Fruit fly (Drosophila melanogaster) whole organism, embryonic: Measurements from ENCODE around the gene Vps37B.

Experiments used
- Atf6 ChIP-seq: fragments of 200-800 bp; sonication (Bioruptor generic); IDR thresholded peaks from 2 replicates; pipeline ENCODE4 v1.3.6; 2022; ENCODE audit warnings: missing biosample characterization, missing genetic modification characterization
- BEAF-32 ChIP-seq: fragments of 200-800 bp; sonication (Bioruptor generic); optimal IDR thresholded peaks from 3 replicates; lab custom pipeline; 2017; ENCODE audit warnings: missing biosample characterization, missing genetic modification characterization, mild to moderate bottlenecking, moderate library complexity, missing genetic modification reagents
- Bgb ChIP-seq: fragments of 200-800 bp; sonication (Bioruptor generic); IDR thresholded peaks from 2 replicates; pipeline ENCODE4 v1.3.6; 2022; ENCODE audit warnings: missing biosample characterization, missing genetic modification characterization; ENCODE audit not compliant: partially characterized antibody
- CG11247 ChIP-seq: fragments of 200-800 bp; sonication (Bioruptor generic); IDR thresholded peaks from 2 replicates; pipeline ENCODE4 v1.3.6; 2022; ENCODE audit warnings: missing biosample characterization, missing genetic modification characterization
- CG13287 ChIP-seq: fragments of 200-800 bp; sonication (Bioruptor generic); IDR thresholded peaks from 2 replicates; pipeline ENCODE4 v1.3.6; 2022; ENCODE audit warnings: missing biosample characterization, missing genetic modification characterization; ENCODE audit not compliant: partially characterized antibody
- CG14860 ChIP-seq: fragments of 200-800 bp; sonication (Bioruptor generic); IDR thresholded peaks from 3 replicates; pipeline ENCODE4 v1.3.6; 2022; ENCODE audit warnings: missing biosample characterization, missing genetic modification characterization; ENCODE audit not compliant: partially characterized antibody
- CG15514 ChIP-seq: fragments of 200-800 bp; sonication (Bioruptor generic); optimal IDR thresholded peaks from 3 replicates; lab custom pipeline; 2017; ENCODE audit warnings: missing biosample characterization, missing genetic modification characterization, mild to moderate bottlenecking, moderate library complexity, missing genetic modification reagents
- CG1603 ChIP-seq: fragments of 200-800 bp; sonication (Bioruptor generic); optimal IDR thresholded peaks from 2 replicates; lab custom pipeline; 2019; ENCODE audit warnings: missing biosample characterization, mild to moderate bottlenecking, missing genetic modification characterization, moderate library complexity
- CG16813 ChIP-seq: fragments of 200-800 bp; sonication (Bioruptor generic); IDR thresholded peaks from 3 replicates; pipeline ENCODE4 v1.3.6; 2022; ENCODE audit warnings: missing biosample characterization, missing genetic modification characterization; ENCODE audit not compliant: partially characterized antibody
- CG17186 ChIP-seq: fragments of 200-800 bp; sonication (Bioruptor generic); optimal IDR thresholded peaks from 3 replicates; lab custom pipeline; 2017; ENCODE audit warnings: missing biosample characterization, missing genetic modification reagents, missing genetic modification characterization
- CG2889 ChIP-seq: fragments of 200-800 bp; sonication (Bioruptor generic); IDR thresholded peaks from 3 replicates; pipeline ENCODE4 v1.3.6; 2022; ENCODE audit warnings: missing biosample characterization, missing genetic modification characterization
- CG34224 ChIP-seq: fragments of 200-800 bp; sonication (Bioruptor generic); IDR thresholded peaks from 3 replicates; pipeline ENCODE4 v1.3.6; 2022; ENCODE audit warnings: missing biosample characterization, missing genetic modification characterization; ENCODE audit not compliant: partially characterized antibody
- CG3995 ChIP-seq: fragments of 200-800 bp; sonication (Bioruptor generic); optimal IDR thresholded peaks from 3 replicates; lab custom pipeline; 2016; ENCODE audit warnings: missing biosample characterization, missing genetic modification characterization
- CG4854 ChIP-seq: fragments of 200-800 bp; sonication (Bioruptor generic); optimal IDR thresholded peaks from 2 replicates; lab custom pipeline; 2016; ENCODE audit warnings: missing biosample characterization, missing genetic modification characterization, inconsistent platforms
- CG6791 ChIP-seq: fragments of 200-800 bp; sonication (Bioruptor generic); IDR thresholded peaks from 3 replicates; pipeline ENCODE4 v1.3.6; 2022; ENCODE audit warnings: missing biosample characterization, missing genetic modification characterization; ENCODE audit not compliant: partially characterized antibody
- CG8089 ChIP-seq: fragments of 200-800 bp; sonication (Bioruptor generic); optimal IDR thresholded peaks from 3 replicates; lab custom pipeline; 2016; ENCODE audit warnings: missing biosample characterization, missing genetic modification characterization
- CG8924 ChIP-seq: fragments of 200-800 bp; optimal IDR thresholded peaks from 3 replicates; lab custom pipeline; 2019; ENCODE audit warnings: missing biosample characterization, mild to moderate bottlenecking, missing genetic modification characterization, moderate library complexity
- CG9797 ChIP-seq: fragments of 200-800 bp; sonication (Bioruptor generic); optimal IDR thresholded peaks from 3 replicates; lab custom pipeline; 2018; ENCODE audit warnings: missing biosample characterization, mild to moderate bottlenecking, missing genetic modification characterization
- Doc3 ChIP-seq: fragments of 200-800 bp; sonication (Bioruptor generic); IDR thresholded peaks from 3 replicates; pipeline ENCODE4 v1.3.6; 2022; ENCODE audit warnings: missing biosample characterization, missing genetic modification characterization; ENCODE audit not compliant: partially characterized antibody
- Dp ChIP-seq: fragments of 200-800 bp; sonication (Bioruptor generic); optimal IDR thresholded peaks from 2 replicates; lab custom pipeline; 2018; ENCODE audit warnings: missing biosample characterization, mild to moderate bottlenecking, missing genetic modification characterization, moderate library complexity
- E2f2 ChIP-seq: fragments of 200-800 bp; sonication (Bioruptor generic); IDR thresholded peaks from 2 replicates; pipeline ENCODE4 v1.3.6; 2022; ENCODE audit warnings: missing biosample characterization, missing genetic modification characterization
- HLH3B ChIP-seq: fragments of 200-800 bp; sonication (Bioruptor generic); IDR thresholded peaks from 2 replicates; pipeline ENCODE4 v1.3.6; 2022; ENCODE audit warnings: missing biosample characterization, missing genetic modification characterization
- HmgZ ChIP-seq: fragments of 200-800 bp; sonication (Bioruptor generic); optimal IDR thresholded peaks from 2 replicates; lab custom pipeline; 2018; ENCODE audit warnings: missing biosample characterization, mild to moderate bottlenecking, missing genetic modification characterization
- MBD-R2 ChIP-seq: fragments of 200-800 bp; sonication (Bioruptor generic); IDR thresholded peaks from 2 replicates; pipeline ENCODE4 v1.3.6; 2022; ENCODE audit warnings: missing biosample characterization, missing genetic modification characterization
- MESR4 ChIP-seq: fragments of 200-800 bp; sonication (Bioruptor generic); optimal IDR thresholded peaks from 2 replicates; lab custom pipeline; 2018; ENCODE audit warnings: missing biosample characterization, mild to moderate bottlenecking, missing genetic modification characterization, moderate library complexity
- Opbp ChIP-seq: fragments of 200-800 bp; sonication (Bioruptor generic); IDR thresholded peaks from 3 replicates; pipeline ENCODE4 v1.3.6; 2022; ENCODE audit warnings: missing biosample characterization, missing genetic modification characterization; ENCODE audit not compliant: partially characterized antibody
- Scr ChIP-seq: fragments of 200-800 bp; sonication (Bioruptor generic); IDR thresholded peaks from 2 replicates; pipeline ENCODE4 v1.3.6; 2022; ENCODE audit warnings: missing biosample characterization, missing genetic modification characterization; ENCODE audit not compliant: partially characterized antibody
- Sry-δ ChIP-seq: fragments of 200-800 bp; sonication (Bioruptor generic); optimal IDR thresholded peaks from 2 replicates; lab custom pipeline; 2016; ENCODE audit warnings: missing biosample characterization, missing genetic modification characterization
- amos ChIP-seq: fragments of 200-800 bp; sonication (Bioruptor generic); IDR thresholded peaks from 2 replicates; pipeline ENCODE4 v1.3.6; 2022; ENCODE audit warnings: missing biosample characterization, missing genetic modification characterization; ENCODE audit not compliant: partially characterized antibody
- bbx ChIP-seq: fragments of 200-800 bp; sonication (Bioruptor generic); IDR thresholded peaks from 2 replicates; pipeline ENCODE4 v1.3.6; 2022; ENCODE audit warnings: missing biosample characterization, missing genetic modification characterization; ENCODE audit not compliant: partially characterized antibody
- bigmax ChIP-seq: fragments of 200-800 bp; sonication (Bioruptor generic); optimal IDR thresholded peaks from 2 replicates; lab custom pipeline; 2018; ENCODE audit warnings: missing biosample characterization, mild to moderate bottlenecking, missing genetic modification characterization
- chinmo ChIP-seq: fragments of 200-800 bp; sonication (Bioruptor generic); IDR thresholded peaks from 4 replicates; pipeline ENCODE4 v1.3.6; 2022; ENCODE audit warnings: missing biosample characterization, missing genetic modification characterization; ENCODE audit not compliant: partially characterized antibody
- disco-r ChIP-seq: fragments of 200-800 bp; sonication (Bioruptor generic); optimal IDR thresholded peaks from 2 replicates; lab custom pipeline; 2016; ENCODE audit warnings: missing biosample characterization, missing genetic modification characterization
- ems ChIP-seq: fragments of 200-800 bp; sonication (Bioruptor generic); optimal IDR thresholded peaks from 3 replicates; lab custom pipeline; 2016; ENCODE audit warnings: missing biosample characterization, missing genetic modification characterization
- gfzf ChIP-seq: fragments of 200-800 bp; sonication (Bioruptor generic); optimal IDR thresholded peaks from 2 replicates; lab custom pipeline; 2016; ENCODE audit warnings: missing biosample characterization, mild to moderate bottlenecking, missing genetic modification characterization, moderate library complexity
- grn ChIP-seq: fragments of 200-800 bp; sonication (Bioruptor generic); optimal IDR thresholded peaks from 3 replicates; lab custom pipeline; 2017; ENCODE audit warnings: missing biosample characterization, missing genetic modification characterization
- kni ChIP-seq: fragments of 200-800 bp; sonication (Bioruptor generic); optimal IDR thresholded peaks from 3 replicates; lab custom pipeline; 2017; ENCODE audit warnings: mild to moderate bottlenecking, missing biosample characterization, missing genetic modification reagents, missing genetic modification characterization
- odd ChIP-seq: fragments of 200-800 bp; sonication (Bioruptor generic); optimal IDR thresholded peaks from 2 replicates; lab custom pipeline; 2017; ENCODE audit warnings: missing biosample characterization, mild to moderate bottlenecking, missing genetic modification characterization
- pan ChIP-seq, 4 experiments: fragments of >200 bp in 3 of 4; fragments of 200-800 bp in 1 of 4; sonication (Bioruptor generic) in 1 of 4; optimal IDR thresholded peaks in 3 of 4; IDR thresholded peaks in 1 of 4; 2 replicates each; pipeline versions ENCODE4 v1.3.6 to Lab custom; 2017 to 2022; ENCODE audit warnings: missing biosample characterization in 2 of 4, missing genetic modification characterization in 2 of 4, mixed read lengths in 1 of 4
- phol ChIP-seq: fragments of 200-800 bp; sonication (Bioruptor generic); optimal IDR thresholded peaks from 3 replicates; lab custom pipeline; 2018; ENCODE audit warnings: missing biosample characterization, mild to moderate bottlenecking, missing genetic modification characterization, moderate library complexity
- pzg ChIP-seq: fragments of 200-800 bp; sonication (Bioruptor generic); optimal IDR thresholded peaks from 3 replicates; lab custom pipeline; 2018; ENCODE audit warnings: missing biosample characterization, mild to moderate bottlenecking, missing genetic modification characterization, moderate library complexity
- sna ChIP-seq: fragments of 200-800 bp; sonication (Bioruptor generic); IDR thresholded peaks from 2 replicates; pipeline ENCODE4 v1.3.6; 2022; ENCODE audit warnings: missing biosample characterization, missing genetic modification characterization; ENCODE audit not compliant: partially characterized antibody
- stwl ChIP-seq: fragments of 200-800 bp; sonication (Bioruptor generic); optimal IDR thresholded peaks from 3 replicates; lab custom pipeline; 2018; ENCODE audit warnings: missing biosample characterization, mild to moderate bottlenecking, missing genetic modification characterization, moderate library complexity
- trem ChIP-seq: fragments of 200-800 bp; optimal IDR thresholded peaks from 3 replicates; lab custom pipeline; 2019; ENCODE audit warnings: missing biosample characterization, mild to moderate bottlenecking, missing genetic modification characterization, moderate library complexity
- unc-4 ChIP-seq: fragments of 200-800 bp; sonication (Bioruptor generic); IDR thresholded peaks from 2 replicates; pipeline ENCODE4 v1.3.6; 2022; ENCODE audit warnings: missing biosample characterization, missing genetic modification characterization; ENCODE audit not compliant: partially characterized antibody
- vvl ChIP-seq: fragments of 200-800 bp; sonication (Bioruptor generic); IDR thresholded peaks from 2 replicates; pipeline ENCODE4 v1.3.6; 2022; ENCODE audit warnings: missing biosample characterization, missing genetic modification characterization

Gene Vps37B

DNA sequence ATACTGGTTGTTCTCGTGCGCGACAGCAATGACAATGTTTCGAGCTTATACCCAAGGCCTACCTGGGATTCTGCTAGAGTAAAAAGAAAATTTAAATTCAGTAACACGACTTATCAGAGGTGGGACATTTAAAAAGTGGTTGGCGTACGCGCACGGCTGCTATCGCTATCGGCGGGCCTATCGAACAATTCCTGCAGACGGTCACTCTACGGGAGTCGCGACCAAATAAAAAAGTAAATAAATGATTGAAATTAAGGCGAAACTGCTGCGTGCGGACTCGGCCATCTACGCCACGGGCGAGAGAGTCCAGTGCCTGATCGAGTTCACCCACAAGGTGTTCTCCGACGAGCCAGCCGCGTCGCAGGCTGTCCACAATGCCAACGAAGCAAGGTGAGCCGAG is 6.5 kb upstream of the Vps37B start, which contains the start of the genes Prosbeta2R2 and CG1116 (continued):
- TF ChIP-seq Scr (GFP tag; lab: Robert Waterston, UW) (peak; percentile 48), HLH3B (no peak), CG15514 (GFP tag; lab: Kevin White, UChicago) (peak; percentile 42), CG14860 (GFP tag; lab: Robert Waterston, UW) (peak; percentile 28; the same call in 1 of the 3 replicates), bigmax (GFP tag; lab: Kevin White, UChicago) (no peak), CG2889 (GFP tag; lab: Robert Waterston, UW) (no peak), chinmo (GFP tag; lab: Robert Waterston, UW) (peak; percentile 66; the same call in 1 of the 4 replicates), MESR4 (peak; percentile 78), pzg (GFP tag; lab: Kevin White, UChicago) (peak; percentile 71), CG13287 (GFP tag; lab: Robert Waterston, UW) (peak; percentile 77), CG8089 (no peak), HmgZ (tag; lab: Kevin White, UChicago) (peak; percentile 1), grn (no peak), sna (GFP tag; lab: Robert Waterston, UW) (peak; percentile 48), CG34224 (peak; percentile 58), stwl (tag; lab: Kevin White, UChicago) (peak; percentile 3), CG4854 (no peak), CG11247 (GFP tag; lab: Robert Waterston, UW) (no peak), Sry-δ (GFP tag; lab: Kevin White, UChicago) (peak; percentile 80), trem (tag; lab: Kevin White, UChicago) (peak; percentile 11), vvl (GFP tag; lab: Robert Waterston, UW) (0 out of 2 replicates have a peak, but pooled peaks have one; percentile 12), disco-r (GFP tag; lab: Kevin White, UChicago) (no peak), kni (GFP tag; lab: Kevin White, UChicago) (no peak), Dp (GFP tag; lab: Kevin White, UChicago) (peak; percentile 95), Bgb (GFP tag; lab: Robert Waterston, UW) (peak; percentile 36; the same call in 1 of the 2 replicates), CG8924 (tag; lab: Kevin White, UChicago) (no peak), odd (GFP tag; lab: Kevin White, UChicago) (no peak), unc-4 (GFP tag; lab: Robert Waterston, UW) (peak; percentile 57), CG3995 (GFP tag; lab: Kevin White, UChicago) (peak; percentile 4), amos (GFP tag; lab: Robert Waterston, UW) (peak; percentile 60), phol (tag; lab: Kevin White, UChicago) (peak; percentile 0), CG16813 (GFP tag; lab: Robert Waterston, UW) (peak; percentile 55; the same call in 2 of the 3 replicates), CG6791 (GFP tag; lab: Robert Waterston, UW) (peak; percentile 44; the same call in 1 of the 3 replicates), bbx (GFP tag; lab: Robert Waterston, UW) (peak; percentile 73), MBD-R2 (GFP tag; lab: Robert Waterston, UW) (peak; percentile 81), pan (optimal IDR thresholded peaks at IDR 0.05; lab: Kevin White, UChicago) (no peak), pan (GFP tag; optimal IDR thresholded peaks at IDR 0.05 in 1 of 2, IDR thresholded peaks at IDR 0.05 in 1 of 2) (no peak), CG9797 (GFP tag; lab: Kevin White, UChicago) (peak; percentile 88), CG17186 (GFP tag; lab: Kevin White, UChicago) (peak; percentile 35), E2f2 (GFP tag; lab: Robert Waterston, UW) (peak; percentile 97), BEAF-32 (GFP tag; lab: Kevin White, UChicago) (peak; percentile 63), ems (GFP tag; lab: Kevin White, UChicago) (no peak), Doc3 (GFP tag; lab: Robert Waterston, UW) (peak; percentile 54; the same call in 1 of the 3 replicates), CG1603 (tag; lab: Kevin White, UChicago) (peak; percentile 28), Opbp (peak; percentile 47; the same call in 2 of the 3 replicates), Atf6 (no peak), gfzf (GFP tag; lab: Kevin White, UChicago) (peak; percentile 60)
